Worm (Caenorhabditis elegans) whole organism, young adult: ENCODE measurements around the gene arrd-6.

ENCODE experiments used
- F10E7.11 ChIP-seq: sonication (generic microtip); optimal IDR thresholded peaks from 2 replicates; lab custom pipeline; 2017; ENCODE audit warnings: mild to moderate bottlenecking, missing genetic modification characterization, moderate library complexity, missing compliant biosample characterization
- dpl-1 ChIP-seq: fragments of 150-350 bp; optimal IDR thresholded peaks from 2 replicates; lab custom pipeline; 2014; ENCODE audit warnings: missing biosample characterization, missing genetic modification reagents, missing genetic modification characterization
- pha-4 ChIP-seq: fragments of 150-350 bp; sonication (generic microtip); optimal IDR thresholded peaks from 2 replicates; lab custom pipeline; 2014; ENCODE audit warnings: missing biosample characterization, missing genetic modification reagents, missing genetic modification characterization
- snpc-3.4 ChIP-seq: sonication (generic microtip); optimal IDR thresholded peaks from 2 replicates; lab custom pipeline; 2017; ENCODE audit warnings: missing genetic modification characterization, mild to moderate bottlenecking, missing compliant biosample characterization, antibody characterized with exemption, moderate library complexity, missing genotype, missing genetic modification reagents

ce11 chrII:11149866-11150685 lies 7.5 kb downstream of the arrd-6 start:
- TF ChIP-seq dpl-1 (GFP tag; lab: Kevin White, UChicago) (no peak), snpc-3.4 (tag; lab: Kevin White, UChicago) (no peak), pha-4 (tag; lab: Kevin White, UChicago) (no peak), F10E7.11 (peak; percentile 52)
